Worm (Caenorhabditis elegans) whole organism, L3 larva: ENCODE data around the gene clec-75.

Source experiments
- ZK546.5 ChIP-seq: sonication (generic microtip); optimal IDR thresholded peaks from 2 replicates; lab custom pipeline; 2017; ENCODE audit warnings: missing biosample characterization, missing genetic modification characterization
- fos-1 ChIP-seq: fragments of 150-350 bp; optimal IDR thresholded peaks from 2 replicates; lab custom pipeline; 2014; ENCODE audit warnings: missing biosample characterization, missing genetic modification characterization
- lin-39 ChIP-seq: fragments of 150-350 bp; optimal IDR thresholded peaks from 2 replicates; lab custom pipeline; 2018; ENCODE audit warnings: missing biosample characterization, missing genetic modification reagents, missing genetic modification characterization
- nhr-12 ChIP-seq: fragments of 150-350 bp; optimal IDR thresholded peaks from 2 replicates; lab custom pipeline; 2014; ENCODE audit warnings: missing biosample characterization, missing genetic modification characterization
- nhr-25 ChIP-seq: sonication (generic microtip); optimal IDR thresholded peaks from 2 replicates; lab custom pipeline; 2017; ENCODE audit warnings: missing biosample characterization, missing genetic modification characterization
- nhr-77 ChIP-seq: fragments of 150-350 bp; optimal IDR thresholded peaks from 2 replicates; lab custom pipeline; 2014; ENCODE audit warnings: missing biosample characterization, missing genetic modification characterization
- snpc-4 ChIP-seq: fragments of 150-350 bp; optimal IDR thresholded peaks from 2 replicates; lab custom pipeline; 2014; ENCODE audit warnings: missing biosample characterization, missing genetic modification characterization
- unc-62 ChIP-seq: fragments of 150-350 bp; sonication (generic microtip); optimal IDR thresholded peaks from 4 replicates; lab custom pipeline; 2014; ENCODE audit warnings: missing biosample characterization, missing genetic modification reagents, missing genetic modification characterization

DNA sequence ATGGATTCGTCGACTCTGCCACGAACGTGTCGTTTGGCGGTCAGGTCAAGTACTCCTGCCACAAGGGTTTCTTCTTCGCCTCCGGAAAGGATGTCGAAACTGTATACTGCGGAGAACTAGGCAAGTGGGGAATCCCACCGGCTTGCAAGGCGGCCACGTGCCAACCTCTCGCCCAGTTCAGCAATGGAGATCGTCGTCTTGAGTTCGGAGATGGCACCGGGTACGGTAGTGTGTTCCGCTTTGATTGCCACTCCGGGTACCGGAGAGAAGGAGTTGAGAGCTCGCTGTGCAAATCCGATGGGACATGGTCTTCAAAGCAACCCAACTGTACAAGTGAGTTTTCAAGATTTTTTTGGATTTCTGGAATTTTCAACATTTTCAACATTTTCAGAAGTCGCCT, 39.1 kb downstream of the clec-75 start:
- TF ChIP-seq nhr-77 (tag; lab: Kevin White, UChicago) (no peak), fos-1 (tag; lab: Kevin White, UChicago) (no peak), snpc-4 (tag; lab: Kevin White, UChicago) (no peak), lin-39 (tag; lab: Kevin White, UChicago) (no peak), nhr-12 (no peak), ZK546.5 (no peak), nhr-25 (tag; lab: Kevin White, UChicago) (no peak), unc-62 (GFP tag; lab: Kevin White, UChicago) (no peak)
